Fruit fly (Drosophila melanogaster): Measurements from ENCODE around the gene CG7550.
A peak's percentile ranks its signal among the peaks of the same experiment; 100 is the strongest.

The CG7550 gene

dm6 chr3L:8155324-8155723, 31.0 kb upstream of the CG7550 start:
- no peak for TF ChIP-seq Blimp-1 (GFP tag; optimal IDR thresholded peaks at IDR 0.05)
- TF ChIP-seq Hr39 (GFP tag; optimal IDR thresholded peaks at IDR 0.05): no peak
- TF ChIP-seq spab (GFP tag; optimal IDR thresholded peaks at IDR 0.05): no peak
- no peak for TF ChIP-seq cyc (GFP tag; optimal IDR thresholded peaks at IDR 0.05)
- no peak for TF ChIP-seq svp (GFP tag)
- no peak for TF ChIP-seq CG15336 (GFP tag; IDR thresholded peaks at IDR 0.05)
- TF ChIP-seq net (GFP tag; optimal IDR thresholded peaks at IDR 0.05): no peak
- TF ChIP-seq Gug (GFP tag; IDR thresholded peaks at IDR 0.05): no peak
- TF ChIP-seq CG7368 (GFP tag; optimal IDR thresholded peaks at IDR 0.05): no peak
- no peak for TF ChIP-seq CG11902 (GFP tag; optimal IDR thresholded peaks at IDR 0.05)
- no peak for TF ChIP-seq Sox15 (GFP tag; optimal IDR thresholded peaks at IDR 0.05)
- no peak for TF ChIP-seq CG8319 (GFP tag; optimal IDR thresholded peaks at IDR 0.05)
- no peak for TF ChIP-seq CG6854 (GFP tag; optimal IDR thresholded peaks at IDR 0.05)
- TF ChIP-seq CG8119 (GFP tag; IDR thresholded peaks at IDR 0.05): no peak

- TF ChIP-seq Hr4 (GFP tag; optimal IDR thresholded peaks at IDR 0.05) (no peak), spab (GFP tag; optimal IDR thresholded peaks at IDR 0.05) (peak; percentile 18), fd59A (GFP tag; optimal IDR thresholded peaks at IDR 0.05) (no peak), OdsH (GFP tag; optimal IDR thresholded peaks at IDR 0.05) (no peak), CG6854 (GFP tag; optimal IDR thresholded peaks at IDR 0.05) (no peak), Eip93F (GFP tag; optimal IDR thresholded peaks at IDR 0.05) (no peak), CG10669 (GFP tag; optimal IDR thresholded peaks at IDR 0.05) (peak; percentile 9), esn (GFP tag; optimal IDR thresholded peaks at IDR 0.05) (no peak), CG10631 (GFP tag; optimal IDR thresholded peaks at IDR 0.05) (no peak), Hr39 (GFP tag; optimal IDR thresholded peaks at IDR 0.05) (no peak), net (GFP tag; optimal IDR thresholded peaks at IDR 0.05) (no peak), CG16779 (tag; optimal IDR thresholded peaks at IDR 0.05) (no peak), CG15336 (GFP tag; IDR thresholded peaks at IDR 0.05) (peak; percentile 37; the same call in 1 of the 2 replicates), CG6808 (GFP tag; optimal IDR thresholded peaks at IDR 0.05) (peak; percentile 41), CG8632 (GFP tag; optimal IDR thresholded peaks at IDR 0.05) (peak; percentile 10), fd85E (GFP tag; optimal IDR thresholded peaks at IDR 0.05) (no peak), Ets21C (GFP tag; optimal IDR thresholded peaks at IDR 0.05) (no peak), CG8119 (GFP tag; IDR thresholded peaks at IDR 0.05) (no peak), fkh (GFP tag; optimal IDR thresholded peaks at IDR 0.05) (no peak), Sox15 (GFP tag; optimal IDR thresholded peaks at IDR 0.05) (no peak), ss (GFP tag; optimal IDR thresholded peaks at IDR 0.05) (peak in 1 of 2 experiments; percentile 36), Met (GFP tag; optimal IDR thresholded peaks at IDR 0.05) (no peak), eg (GFP tag; IDR thresholded peaks at IDR 0.05) (no peak), Eip75B (GFP tag; optimal IDR thresholded peaks at IDR 0.05) (no peak), CG31627 (GFP tag; optimal IDR thresholded peaks at IDR 0.05) (no peak), CG9139 (GFP tag; optimal IDR thresholded peaks at IDR 0.05) (peak; percentile 36), salr (GFP tag; optimal IDR thresholded peaks at IDR 0.05) (no peak), Eip78C (GFP tag) (peak; percentile 18), CG7368 (GFP tag; optimal IDR thresholded peaks at IDR 0.05) (no peak), Sox14 (GFP tag; optimal IDR thresholded peaks at IDR 0.05) (no peak), Smox (GFP tag; optimal IDR thresholded peaks at IDR 0.05) (no peak), CG32006 (GFP tag; optimal IDR thresholded peaks at IDR 0.05) (no peak)
These were observed 30.2 kb upstream of the CG7550 start for dm6 chr3L:8154544-8154943.

- peak; percentile 83 for TF ChIP-seq dac (GFP tag; optimal IDR thresholded peaks at IDR 0.05)
- TF ChIP-seq CG6276 (GFP tag; optimal IDR thresholded peaks at IDR 0.05): peak; percentile 95
- peak; percentile 91 for TF ChIP-seq Lpt (GFP tag; optimal IDR thresholded peaks at IDR 0.05)
- TF ChIP-seq CG6792 (GFP tag; optimal IDR thresholded peaks at IDR 0.05): peak; percentile 61
- TF ChIP-seq Sox14 (GFP tag; optimal IDR thresholded peaks at IDR 0.05): peak; percentile 78
- TF ChIP-seq Eip78C (GFP tag): peak; percentile 96
- TF ChIP-seq CG15336 (GFP tag; IDR thresholded peaks at IDR 0.05): peak; percentile 97
- peak; percentile 72 for TF ChIP-seq CG7368 (GFP tag; optimal IDR thresholded peaks at IDR 0.05)
- peak; percentile 13 to 90 for TF ChIP-seq salr (GFP tag; optimal IDR thresholded peaks at IDR 0.05)
- TF ChIP-seq Eip75B (GFP tag; optimal IDR thresholded peaks at IDR 0.05): peak; percentile 64
- TF ChIP-seq CG10631 (GFP tag; optimal IDR thresholded peaks at IDR 0.05): peak; percentile 80
- peak; percentile 89 for TF ChIP-seq Gug (GFP tag; IDR thresholded peaks at IDR 0.05)
- TF ChIP-seq CG8632 (GFP tag; optimal IDR thresholded peaks at IDR 0.05): peak; percentile 63
- peak; percentile 63 for TF ChIP-seq Hr38 (GFP tag; optimal IDR thresholded peaks at IDR 0.05)
- peak; percentile 17 for TF ChIP-seq vri (GFP tag; optimal IDR thresholded peaks at IDR 0.05)
- peak; percentile 48 for TF ChIP-seq Hr39 (GFP tag; optimal IDR thresholded peaks at IDR 0.05)
- no peak for TF ChIP-seq fkh (GFP tag; optimal IDR thresholded peaks at IDR 0.05)
- peak; percentile 46 for TF ChIP-seq esn (GFP tag; optimal IDR thresholded peaks at IDR 0.05)
- TF ChIP-seq cyc (GFP tag; optimal IDR thresholded peaks at IDR 0.05): peak; percentile 50
- TF ChIP-seq CG8319 (GFP tag; optimal IDR thresholded peaks at IDR 0.05): peak; percentile 47
- TF ChIP-seq CG16779 (tag; optimal IDR thresholded peaks at IDR 0.05): peak; percentile 54
- TF ChIP-seq Ets21C (GFP tag; optimal IDR thresholded peaks at IDR 0.05): no peak
- TF ChIP-seq Ets96B (tag; optimal IDR thresholded peaks at IDR 0.05): peak; percentile 52
These were observed 29.1 kb upstream of the CG7550 start for dm6 chr3L:8153206-8153996.

All from whole organism, prepupa.